Worm (Caenorhabditis elegans) whole organism, L3 larva: ENCODE results near the gene C01G10.18.

Experiments used
- nhr-11 ChIP-seq: fragments of 150-350 bp; optimal IDR thresholded peaks from 2 replicates; lab custom pipeline; 2014; ENCODE audit warnings: missing biosample characterization, missing genetic modification characterization
- nhr-12 ChIP-seq: fragments of 150-350 bp; optimal IDR thresholded peaks from 2 replicates; lab custom pipeline; 2014; ENCODE audit warnings: missing biosample characterization, missing genetic modification characterization

DNA sequence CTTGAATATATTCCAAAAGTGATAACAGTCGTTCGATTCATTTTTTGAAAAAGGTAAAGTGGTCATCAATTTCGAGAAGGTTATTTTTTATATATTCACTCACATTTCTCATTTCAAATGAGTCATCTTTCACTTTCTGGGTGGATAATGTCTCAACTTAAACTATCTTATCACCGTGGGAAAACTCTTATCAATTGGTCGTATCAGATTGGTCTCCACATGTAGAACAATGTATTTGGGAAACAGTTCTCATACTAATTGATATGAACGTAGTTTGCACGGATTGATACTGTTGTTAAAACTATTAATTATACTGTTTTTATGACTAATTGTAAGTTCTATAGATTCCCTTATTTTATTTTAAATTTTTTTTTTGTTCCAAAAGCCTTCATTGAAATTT lies 45.3 kb upstream of the C01G10.18 start:
- TF ChIP-seq nhr-11 (tag; lab: Kevin White, UChicago) (no peak), nhr-12 (no peak)
